Fruit fly (Drosophila melanogaster) whole organism, embryonic: ENCODE results near the gene Glut1.
A peak's percentile ranks its signal among the peaks of the same experiment; 100 is the strongest.

Experiments
- Antp ChIP-seq: fragments of 200-800 bp; sonication (Bioruptor generic); optimal IDR thresholded peaks from 3 replicates; lab custom pipeline; 2016; ENCODE audit warnings: missing biosample characterization, missing genetic modification characterization
- Asciz ChIP-seq: fragments of 200-800 bp; sonication (Bioruptor generic); optimal IDR thresholded peaks from 2 replicates; lab custom pipeline; 2017; ENCODE audit warnings: missing biosample characterization, mild to moderate bottlenecking, missing genetic modification characterization, missing genetic modification reagents
- B-H1 ChIP-seq: fragments of 200-800 bp; sonication (Bioruptor generic); IDR thresholded peaks from 3 replicates; pipeline ENCODE4 v1.3.6; 2022; ENCODE audit warnings: missing biosample characterization, missing genetic modification characterization
- BEAF-32 ChIP-seq: fragments of 200-800 bp; sonication (Bioruptor generic); optimal IDR thresholded peaks from 3 replicates; lab custom pipeline; 2017; ENCODE audit warnings: missing biosample characterization, missing genetic modification characterization, mild to moderate bottlenecking, moderate library complexity, missing genetic modification reagents
- BtbVII ChIP-seq: fragments of 200-800 bp; sonication (Bioruptor generic); optimal IDR thresholded peaks from 3 replicates; lab custom pipeline; 2017; ENCODE audit warnings: missing biosample characterization, mild to moderate bottlenecking, missing genetic modification characterization
- CG11504 ChIP-seq: fragments of 200-800 bp; sonication (Bioruptor generic); optimal IDR thresholded peaks from 3 replicates; lab custom pipeline; 2019; ENCODE audit warnings: missing biosample characterization, mild to moderate bottlenecking, missing genetic modification characterization, moderate library complexity
- CG11696 ChIP-seq: fragments of 200-800 bp; sonication (Bioruptor generic); IDR thresholded peaks from 2 replicates; pipeline ENCODE4 v1.3.6; 2022; ENCODE audit warnings: missing biosample characterization, missing genetic modification characterization
- CG12219 ChIP-seq: fragments of 200-800 bp; sonication (Bioruptor generic); optimal IDR thresholded peaks from 3 replicates; lab custom pipeline; 2018; ENCODE audit warnings: missing biosample characterization, mild to moderate bottlenecking, missing genetic modification characterization
- CG12391 ChIP-seq: fragments of 200-800 bp; sonication (Bioruptor generic); optimal IDR thresholded peaks from 3 replicates; lab custom pipeline; 2018; ENCODE audit warnings: missing biosample characterization, mild to moderate bottlenecking, missing genetic modification characterization, moderate library complexity
- CG15479 ChIP-seq: fragments of 200-800 bp; sonication (Bioruptor generic); optimal IDR thresholded peaks from 3 replicates; lab custom pipeline; 2019; ENCODE audit warnings: missing biosample characterization, mild to moderate bottlenecking, missing genetic modification characterization, moderate library complexity
- CG1647 ChIP-seq: fragments of 200-800 bp; sonication (Bioruptor generic); optimal IDR thresholded peaks from 3 replicates; lab custom pipeline; 2016; ENCODE audit warnings: missing biosample characterization, missing genetic modification characterization
- CG17612 ChIP-seq: fragments of 200-800 bp; sonication (Bioruptor generic); IDR thresholded peaks from 2 replicates; pipeline ENCODE4 v1.3.6; 2022; ENCODE audit warnings: missing biosample characterization, missing genetic modification characterization
- CG2120 ChIP-seq: fragments of 200-800 bp; sonication (Bioruptor generic); optimal IDR thresholded peaks from 3 replicates; lab custom pipeline; 2016; ENCODE audit warnings: missing biosample characterization, missing genetic modification characterization
- CG31441 ChIP-seq: fragments of 200-800 bp; sonication (Bioruptor generic); IDR thresholded peaks from 2 replicates; pipeline ENCODE4 v1.3.6; 2022; ENCODE audit warnings: missing biosample characterization, missing genetic modification characterization
- CG32772 ChIP-seq: fragments of 200-800 bp; sonication (Bioruptor generic); IDR thresholded peaks from 2 replicates; pipeline ENCODE4 v1.3.6; 2022; ENCODE audit warnings: missing biosample characterization, missing genetic modification characterization
- CG4282 ChIP-seq: fragments of 200-800 bp; sonication (Bioruptor generic); optimal IDR thresholded peaks from 2 replicates; lab custom pipeline; 2016; ENCODE audit warnings: missing biosample characterization, missing genetic modification characterization
- CG4360 ChIP-seq: fragments of 200-800 bp; sonication (Bioruptor generic); IDR thresholded peaks from 2 replicates; pipeline ENCODE4 v1.3.6; 2022; ENCODE audit warnings: missing biosample characterization, missing genetic modification characterization
- CG8765 ChIP-seq: fragments of 200-800 bp; sonication (Bioruptor generic); IDR thresholded peaks from 2 replicates; pipeline ENCODE4 v1.3.6; 2022; ENCODE audit warnings: missing biosample characterization, missing genetic modification characterization
- CG9215 ChIP-seq: fragments of 200-800 bp; sonication (Bioruptor generic); IDR thresholded peaks from 2 replicates; pipeline ENCODE4 v1.3.6; 2022; ENCODE audit warnings: missing biosample characterization, missing genetic modification characterization
- E2f2 ChIP-seq: fragments of 200-800 bp; sonication (Bioruptor generic); IDR thresholded peaks from 2 replicates; pipeline ENCODE4 v1.3.6; 2022; ENCODE audit warnings: missing biosample characterization, missing genetic modification characterization
- Hr39 ChIP-seq: fragments of >200 bp; optimal IDR thresholded peaks from 2 replicates; lab custom pipeline; 2017
- Mad ChIP-seq: fragments of 200-800 bp; sonication (Bioruptor generic); optimal IDR thresholded peaks from 2 replicates; lab custom pipeline; 2016; ENCODE audit warnings: missing biosample characterization, missing genetic modification characterization
- Max ChIP-seq: fragments of 200-800 bp; sonication (Bioruptor generic); optimal IDR thresholded peaks from 2 replicates; lab custom pipeline; 2016; ENCODE audit warnings: missing biosample characterization, mild to moderate bottlenecking, missing genetic modification characterization
- Mes4 ChIP-seq: fragments of 200-800 bp; sonication (Bioruptor generic); optimal IDR thresholded peaks from 2 replicates; lab custom pipeline; 2016; ENCODE audit warnings: missing biosample characterization, missing genetic modification characterization
- Oli ChIP-seq: fragments of 200-800 bp; sonication (Bioruptor generic); optimal IDR thresholded peaks from 2 replicates; lab custom pipeline; 2018; ENCODE audit warnings: missing biosample characterization, mild to moderate bottlenecking, missing genetic modification characterization, moderate library complexity
- Optix ChIP-seq: fragments of 200-800 bp; sonication (Bioruptor generic); IDR thresholded peaks from 3 replicates; pipeline ENCODE4 v1.3.6; 2022; ENCODE audit warnings: missing biosample characterization, missing genetic modification characterization
- Sox102F ChIP-seq: fragments of 200-800 bp; sonication (Bioruptor generic); optimal IDR thresholded peaks from 2 replicates; lab custom pipeline; 2018; ENCODE audit warnings: missing biosample characterization, mild to moderate bottlenecking, missing genetic modification characterization, moderate library complexity
- Spps ChIP-seq: fragments of 200-800 bp; sonication (Bioruptor generic); optimal IDR thresholded peaks from 2 replicates; lab custom pipeline; 2018; ENCODE audit warnings: missing biosample characterization, mild to moderate bottlenecking, missing genetic modification characterization
- Stat92E ChIP-seq, 3 experiments: fragments of >200 bp in 2 of 3; fragments of 200-800 bp in 1 of 3; sonication (Bioruptor generic) in 1 of 3; optimal IDR thresholded peaks; 2 replicates each; lab custom pipeline; 2017 to 2019; ENCODE audit warnings: missing biosample characterization in 3 of 3, missing genetic modification characterization in 3 of 3, mild to moderate bottlenecking in 1 of 3, moderate library complexity in 1 of 3
- Trl ChIP-seq, 3 experiments: fragments of >200 bp in 2 of 3; fragments of 200-800 bp in 1 of 3; sonication (Bioruptor generic) in 1 of 3; optimal IDR thresholded peaks; 2 replicates in 1 of 3; 3 replicates in 2 of 3; lab custom pipeline; 2016 to 2017; ENCODE audit warnings: missing biosample characterization in 1 of 3, missing genetic modification characterization in 1 of 3
- dmrt11E ChIP-seq: fragments of 200-800 bp; sonication (Bioruptor generic); optimal IDR thresholded peaks from 3 replicates; lab custom pipeline; 2018; ENCODE audit warnings: missing biosample characterization, mild to moderate bottlenecking, missing genetic modification characterization, moderate library complexity
- eyg ChIP-seq: fragments of 200-800 bp; sonication (Bioruptor generic); optimal IDR thresholded peaks from 3 replicates; lab custom pipeline; 2016; ENCODE audit warnings: missing biosample characterization, missing genetic modification characterization
- fd64A ChIP-seq: fragments of 200-800 bp; sonication (Bioruptor generic); optimal IDR thresholded peaks from 3 replicates; lab custom pipeline; 2018; ENCODE audit warnings: missing biosample characterization, mild to moderate bottlenecking, missing genetic modification characterization
- fd96Cb ChIP-seq: fragments of 200-800 bp; sonication (Bioruptor generic); optimal IDR thresholded peaks from 2 replicates; lab custom pipeline; 2018; ENCODE audit warnings: missing biosample characterization, mild to moderate bottlenecking, missing genetic modification characterization, moderate library complexity
- grau ChIP-seq: fragments of 200-800 bp; optimal IDR thresholded peaks from 3 replicates; lab custom pipeline; 2019; ENCODE audit warnings: missing biosample characterization, mild to moderate bottlenecking, missing genetic modification characterization, moderate library complexity
- inv ChIP-seq: fragments of 200-800 bp; sonication (Bioruptor generic); IDR thresholded peaks from 2 replicates; pipeline ENCODE4 v1.3.6; 2022; ENCODE audit warnings: missing biosample characterization, missing genetic modification characterization; ENCODE audit not compliant: partially characterized antibody
- jing ChIP-seq: fragments of 200-800 bp; sonication (Bioruptor generic); optimal IDR thresholded peaks from 2 replicates; lab custom pipeline; 2018; ENCODE audit warnings: missing biosample characterization, mild to moderate bottlenecking, missing genetic modification characterization
- kah ChIP-seq: fragments of 200-800 bp; sonication (Bioruptor generic); optimal IDR thresholded peaks from 2 replicates; lab custom pipeline; 2018; ENCODE audit warnings: missing biosample characterization, mild to moderate bottlenecking, missing genetic modification characterization
- lbe ChIP-seq: fragments of 200-800 bp; sonication (Bioruptor generic); optimal IDR thresholded peaks from 2 replicates; lab custom pipeline; 2016; ENCODE audit warnings: missing biosample characterization, mild to moderate bottlenecking, missing genetic modification characterization
- maf-S ChIP-seq: fragments of 200-800 bp; sonication (Bioruptor generic); optimal IDR thresholded peaks from 2 replicates; lab custom pipeline; 2016; ENCODE audit warnings: missing biosample characterization, missing genetic modification characterization
- mirr ChIP-seq: fragments of 200-800 bp; sonication (Bioruptor generic); optimal IDR thresholded peaks from 3 replicates; lab custom pipeline; 2018; ENCODE audit warnings: missing biosample characterization, mild to moderate bottlenecking, missing genetic modification characterization
- nmo ChIP-seq: fragments of 200-800 bp; sonication (Bioruptor generic); optimal IDR thresholded peaks from 2 replicates; lab custom pipeline; 2018; ENCODE audit warnings: missing biosample characterization, mild to moderate bottlenecking, missing genetic modification characterization, moderate library complexity
- pan ChIP-seq, 4 experiments: fragments of >200 bp in 3 of 4; fragments of 200-800 bp in 1 of 4; sonication (Bioruptor generic) in 1 of 4; optimal IDR thresholded peaks in 3 of 4; IDR thresholded peaks in 1 of 4; 2 replicates each; pipeline versions ENCODE4 v1.3.6 to Lab custom; 2017 to 2022; ENCODE audit warnings: missing biosample characterization in 2 of 4, missing genetic modification characterization in 2 of 4, mixed read lengths in 1 of 4
- pros ChIP-seq: fragments of 200-800 bp; sonication (Bioruptor generic); optimal IDR thresholded peaks from 3 replicates; lab custom pipeline; 2019; ENCODE audit warnings: missing biosample characterization, mild to moderate bottlenecking, missing genetic modification characterization, moderate library complexity
- run ChIP-seq: fragments of 200-800 bp; sonication (Bioruptor generic); optimal IDR thresholded peaks from 3 replicates; lab custom pipeline; 2018; ENCODE audit warnings: missing biosample characterization, mild to moderate bottlenecking, missing genetic modification characterization
- shn ChIP-seq: fragments of 200-800 bp; sonication (Bioruptor generic); optimal IDR thresholded peaks from 3 replicates; lab custom pipeline; 2016; ENCODE audit warnings: missing biosample characterization, missing genetic modification characterization
- tll ChIP-seq, 2 experiments: fragments of 200-800 bp in 1 of 2; fragments of >200 bp in 1 of 2; sonication (Bioruptor generic) in 1 of 2; optimal IDR thresholded peaks; 2 replicates each; lab custom pipeline; 2017 to 2019; ENCODE audit warnings: missing biosample characterization in 2 of 2, missing genetic modification characterization in 2 of 2, mild to moderate bottlenecking in 1 of 2, moderate library complexity in 1 of 2
- wdn ChIP-seq: fragments of 200-800 bp; sonication (Bioruptor generic); IDR thresholded peaks from 2 replicates; pipeline ENCODE4 v1.3.6; 2022; ENCODE audit warnings: missing biosample characterization, missing genetic modification characterization
- yki ChIP-seq: fragments of >200 bp; optimal IDR thresholded peaks from 3 replicates; lab custom pipeline; 2018

Gene Glut1

DNA sequence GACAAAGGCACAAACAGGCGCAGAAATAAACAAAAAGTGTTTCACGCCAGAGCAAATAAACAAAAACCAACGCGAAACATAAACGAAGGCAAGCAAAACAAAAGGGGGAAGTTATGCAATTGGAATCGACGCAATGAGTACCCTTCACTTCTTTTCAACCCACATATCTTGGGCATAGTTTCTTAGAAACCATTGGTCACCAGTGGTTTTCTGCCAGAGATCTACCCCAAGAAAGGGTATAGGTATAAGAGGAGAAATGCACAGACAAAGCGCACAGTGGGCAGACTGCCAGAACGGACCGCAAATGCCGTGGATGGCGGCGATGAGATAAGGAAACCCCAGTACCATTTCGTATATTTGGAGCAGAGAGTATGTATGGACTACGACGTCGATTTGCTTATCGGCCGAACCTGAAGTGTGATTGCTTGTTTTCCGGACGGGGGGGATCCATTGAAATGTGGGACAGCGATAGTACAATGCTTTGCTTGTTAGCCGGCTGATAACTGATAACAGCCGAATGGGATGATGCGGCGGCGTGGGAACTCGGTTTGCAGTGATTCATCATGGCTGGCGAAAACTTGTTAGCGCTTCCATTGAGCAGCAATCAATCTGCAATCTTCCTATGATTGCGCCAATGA lies 117.2 kb downstream of the Glut1 start (continued):
- TF ChIP-seq maf-S (GFP tag; lab: Kevin White, UChicago): no peak
- TF ChIP-seq Hr39 (lab: Kevin White, UChicago): no peak
- no peak for TF ChIP-seq CG8765 (GFP tag; lab: Robert Waterston, UW)
- no peak for TF ChIP-seq Mes4
- peak; percentile 17 for TF ChIP-seq Asciz (GFP tag; lab: Kevin White, UChicago)
- no peak for TF ChIP-seq Trl (optimal IDR thresholded peaks at IDR 0.05; lab: Kevin White, UChicago)
- TF ChIP-seq Trl (GFP tag; optimal IDR thresholded peaks at IDR 0.05; lab: Kevin White, UChicago): no peak
- TF ChIP-seq Optix (GFP tag; lab: Robert Waterston, UW): no peak
- peak; percentile 17 for TF ChIP-seq CG12391
- peak; percentile 26 for TF ChIP-seq grau (tag; lab: Kevin White, UChicago)
- TF ChIP-seq Mad (GFP tag; lab: Kevin White, UChicago): no peak
- TF ChIP-seq Spps (tag; lab: Kevin White, UChicago): no peak
- no peak for TF ChIP-seq CG17612 (GFP tag; lab: Robert Waterston, UW)
- TF ChIP-seq shn (GFP tag; lab: Kevin White, UChicago): peak; percentile 4
- no peak for TF ChIP-seq fd64A (GFP tag; lab: Kevin White, UChicago)
- TF ChIP-seq B-H1: no peak
- peak; percentile 45 for TF ChIP-seq CG2120
- no peak for TF ChIP-seq CG32772 (GFP tag; lab: Robert Waterston, UW)
- TF ChIP-seq CG11504 (tag; lab: Kevin White, UChicago): peak; percentile 57
- TF ChIP-seq Oli (tag; lab: Kevin White, UChicago): peak; percentile 39
- no peak for TF ChIP-seq inv (GFP tag; lab: Robert Waterston, UW)
- peak; percentile 16 for TF ChIP-seq Antp (GFP tag; lab: Kevin White, UChicago)
- TF ChIP-seq run (tag; lab: Kevin White, UChicago): no peak
- no peak for TF ChIP-seq CG1647 (GFP tag; lab: Kevin White, UChicago)
- peak; percentile 37 for TF ChIP-seq nmo (GFP tag; lab: Kevin White, UChicago)
- TF ChIP-seq eyg (GFP tag; lab: Kevin White, UChicago): no peak
- peak; percentile 54 for TF ChIP-seq Sox102F (GFP tag; lab: Kevin White, UChicago)
- TF ChIP-seq pros (GFP tag; lab: Kevin White, UChicago): no peak
- TF ChIP-seq BEAF-32 (GFP tag; lab: Kevin White, UChicago): no peak
- no peak for TF ChIP-seq lbe (GFP tag; lab: Kevin White, UChicago)
- 0 out of 2 replicates have a peak, but pooled peaks have one; percentile 38 for TF ChIP-seq E2f2 (GFP tag; lab: Robert Waterston, UW)
- peak; percentile 27 for TF ChIP-seq fd96Cb (tag; lab: Kevin White, UChicago)
- TF ChIP-seq wdn (GFP tag; lab: Robert Waterston, UW): peak; percentile 51; the same call in 1 of the 2 replicates
- no peak for TF ChIP-seq Stat92E (GFP tag; optimal IDR thresholded peaks at IDR 0.05; lab: Kevin White, UChicago)
- no peak for TF ChIP-seq Max (GFP tag; lab: Kevin White, UChicago)
- no peak for TF ChIP-seq CG4282
- TF ChIP-seq CG4360: no peak
- TF ChIP-seq dmrt11E: no peak
- no peak for TF ChIP-seq CG15479 (GFP tag; lab: Kevin White, UChicago)
- peak; percentile 95 for TF ChIP-seq mirr (GFP tag; lab: Kevin White, UChicago)
- no peak for TF ChIP-seq tll (GFP tag; optimal IDR thresholded peaks at IDR 0.05; lab: Kevin White, UChicago)
- no peak for TF ChIP-seq kah
- TF ChIP-seq jing (GFP tag; lab: Kevin White, UChicago): no peak
- no peak for TF ChIP-seq yki (lab: Kevin White, UChicago)
- TF ChIP-seq CG9215 (GFP tag; lab: Robert Waterston, UW): peak; percentile 8; the same call in 1 of the 2 replicates
- TF ChIP-seq CG12219 (GFP tag; lab: Kevin White, UChicago): no peak
- no peak for TF ChIP-seq BtbVII (GFP tag; lab: Kevin White, UChicago)
- TF ChIP-seq pan (optimal IDR thresholded peaks at IDR 0.05; lab: Kevin White, UChicago): no peak
- peak in 1 of 2 experiments; percentile 62 for TF ChIP-seq pan (GFP tag; optimal IDR thresholded peaks at IDR 0.05 in 1 of 2, IDR thresholded peaks at IDR 0.05 in 1 of 2)
- no peak for TF ChIP-seq CG11696 (GFP tag; lab: Robert Waterston, UW)
- TF ChIP-seq CG31441 (GFP tag; lab: Robert Waterston, UW): 0 out of 2 replicates have a peak, but pooled peaks have one; percentile 41
